Fruit fly (Drosophila melanogaster) whole organism, embryonic: ENCODE measurements around the gene DIP-alpha.

Experiments
- Adf1 ChIP-seq: fragments of 200-800 bp; sonication (Bioruptor generic); IDR thresholded peaks from 2 replicates; pipeline ENCODE4 v1.3.6; 2022; ENCODE audit warnings: missing biosample characterization, missing genetic modification characterization
- CG11085 ChIP-seq: fragments of 200-800 bp; sonication (Bioruptor generic); IDR thresholded peaks from 2 replicates; pipeline ENCODE4 v1.3.6; 2022; ENCODE audit warnings: missing biosample characterization, missing genetic modification characterization
- CG12104 ChIP-seq: fragments of 200-800 bp; sonication (Bioruptor generic); optimal IDR thresholded peaks from 3 replicates; lab custom pipeline; 2016; ENCODE audit warnings: missing biosample characterization, missing genetic modification characterization
- CG14710 ChIP-seq: fragments of 200-800 bp; sonication (Bioruptor generic); optimal IDR thresholded peaks from 3 replicates; lab custom pipeline; 2019; ENCODE audit warnings: missing biosample characterization, mild to moderate bottlenecking, missing genetic modification characterization, moderate library complexity
- CG15514 ChIP-seq: fragments of 200-800 bp; sonication (Bioruptor generic); optimal IDR thresholded peaks from 3 replicates; lab custom pipeline; 2017; ENCODE audit warnings: missing biosample characterization, missing genetic modification characterization, mild to moderate bottlenecking, moderate library complexity, missing genetic modification reagents
- CG2116 ChIP-seq: fragments of 200-800 bp; sonication (Bioruptor generic); optimal IDR thresholded peaks from 3 replicates; lab custom pipeline; 2018; ENCODE audit warnings: missing biosample characterization, mild to moderate bottlenecking, missing genetic modification characterization
- CG3163 ChIP-seq: fragments of 200-800 bp; sonication (Bioruptor generic); optimal IDR thresholded peaks from 3 replicates; lab custom pipeline; 2016; ENCODE audit warnings: missing biosample characterization, missing genetic modification characterization
- CG33213 ChIP-seq: fragments of 200-800 bp; sonication (Bioruptor generic); optimal IDR thresholded peaks from 3 replicates; lab custom pipeline; 2016; ENCODE audit warnings: missing biosample characterization, missing genetic modification characterization
- CG34376 ChIP-seq: fragments of 200-800 bp; sonication (Bioruptor generic); optimal IDR thresholded peaks from 2 replicates; lab custom pipeline; 2018; ENCODE audit warnings: missing biosample characterization, mild to moderate bottlenecking, missing genetic modification characterization
- CG34422 ChIP-seq: fragments of 200-800 bp; sonication (Bioruptor generic); IDR thresholded peaks from 3 replicates; pipeline ENCODE4 v1.3.6; 2022; ENCODE audit warnings: missing biosample characterization, missing genetic modification characterization
- CG4707 ChIP-seq: fragments of 200-800 bp; sonication (Bioruptor generic); optimal IDR thresholded peaks from 2 replicates; lab custom pipeline; 2018; ENCODE audit warnings: missing biosample characterization, mild to moderate bottlenecking, missing genetic modification characterization, moderate library complexity
- CG6175 ChIP-seq: fragments of 200-800 bp; sonication (Bioruptor generic); IDR thresholded peaks from 3 replicates; pipeline ENCODE4 v1.3.6; 2022; ENCODE audit warnings: missing biosample characterization, missing genetic modification characterization
- CG6683 ChIP-seq: fragments of 200-800 bp; sonication (Bioruptor generic); optimal IDR thresholded peaks from 2 replicates; lab custom pipeline; 2017; ENCODE audit warnings: missing biosample characterization, mild to moderate bottlenecking, missing genetic modification characterization, missing genetic modification reagents
- CG7987 ChIP-seq: fragments of 200-800 bp; sonication (Bioruptor generic); optimal IDR thresholded peaks from 2 replicates; lab custom pipeline; 2018; ENCODE audit warnings: missing biosample characterization, mild to moderate bottlenecking, missing genetic modification characterization, moderate library complexity
- CG8290 ChIP-seq, 3 experiments: fragments of 200-800 bp; sonication (Bioruptor generic); optimal IDR thresholded peaks; 2 replicates each; lab custom pipeline; 2016 to 2019; ENCODE audit warnings: missing biosample characterization in 3 of 3, missing genetic modification characterization in 3 of 3, mild to moderate bottlenecking in 2 of 3, moderate library complexity in 1 of 3
- CG9817 ChIP-seq: fragments of 200-800 bp; sonication (Bioruptor generic); optimal IDR thresholded peaks from 2 replicates; lab custom pipeline; 2018; ENCODE audit warnings: missing biosample characterization, mild to moderate bottlenecking, missing genetic modification characterization, moderate library complexity
- CHES-1-like ChIP-seq: fragments of 200-800 bp; sonication (Bioruptor generic); optimal IDR thresholded peaks from 2 replicates; lab custom pipeline; 2016; ENCODE audit warnings: missing biosample characterization, missing genetic modification characterization
- Camta ChIP-seq: fragments of 200-800 bp; sonication (Bioruptor generic); optimal IDR thresholded peaks from 2 replicates; lab custom pipeline; 2016; ENCODE audit warnings: missing biosample characterization, missing genetic modification characterization
- D19A ChIP-seq: fragments of 200-800 bp; optimal IDR thresholded peaks from 3 replicates; lab custom pipeline; 2019; ENCODE audit warnings: missing biosample characterization, mild to moderate bottlenecking, missing genetic modification characterization, moderate library complexity
- D19B ChIP-seq: fragments of 200-800 bp; sonication (Bioruptor generic); optimal IDR thresholded peaks from 2 replicates; lab custom pipeline; 2017; ENCODE audit warnings: missing biosample characterization, mild to moderate bottlenecking, missing genetic modification characterization
- Deaf1 ChIP-seq: fragments of 200-800 bp; optimal IDR thresholded peaks from 3 replicates; lab custom pipeline; 2019; ENCODE audit warnings: missing biosample characterization, mild to moderate bottlenecking, missing genetic modification characterization, moderate library complexity
- Dp ChIP-seq: fragments of 200-800 bp; sonication (Bioruptor generic); optimal IDR thresholded peaks from 2 replicates; lab custom pipeline; 2018; ENCODE audit warnings: missing biosample characterization, mild to moderate bottlenecking, missing genetic modification characterization, moderate library complexity
- Drgx ChIP-seq: fragments of 200-800 bp; sonication (Bioruptor generic); IDR thresholded peaks from 2 replicates; pipeline ENCODE4 v1.3.6; 2022; ENCODE audit warnings: missing biosample characterization, missing genetic modification characterization
- Ets97D ChIP-seq: fragments of 200-800 bp; sonication (Bioruptor generic); optimal IDR thresholded peaks from 3 replicates; lab custom pipeline; 2016; ENCODE audit warnings: missing biosample characterization, missing genetic modification characterization
- Gug ChIP-seq: fragments of 200-800 bp; sonication (Bioruptor generic); IDR thresholded peaks from 4 replicates; pipeline ENCODE4 v1.3.6; 2022; ENCODE audit warnings: missing biosample characterization, missing genetic modification characterization
- Mrtf ChIP-seq: fragments of 200-800 bp; sonication (Bioruptor generic); IDR thresholded peaks from 3 replicates; pipeline ENCODE4 v1.3.6; 2022; ENCODE audit warnings: missing biosample characterization, missing genetic modification characterization
- Myb ChIP-seq: fragments of 200-800 bp; sonication (Bioruptor generic); optimal IDR thresholded peaks from 2 replicates; lab custom pipeline; 2016; ENCODE audit warnings: missing biosample characterization, missing genetic modification characterization
- PHDP ChIP-seq: fragments of 200-800 bp; sonication (Bioruptor generic); optimal IDR thresholded peaks from 3 replicates; lab custom pipeline; 2018; ENCODE audit warnings: missing biosample characterization, mild to moderate bottlenecking, missing genetic modification characterization, moderate library complexity
- Poxn ChIP-seq: fragments of 200-800 bp; sonication (Bioruptor generic); IDR thresholded peaks from 2 replicates; pipeline ENCODE4 v1.3.6; 2022; ENCODE audit warnings: missing biosample characterization, missing genetic modification characterization
- Ravus ChIP-seq: fragments of 200-800 bp; sonication (Bioruptor generic); IDR thresholded peaks from 2 replicates; pipeline ENCODE4 v1.3.6; 2022; ENCODE audit warnings: missing biosample characterization, missing genetic modification characterization
- Rx ChIP-seq: fragments of 200-800 bp; sonication (Bioruptor generic); IDR thresholded peaks from 2 replicates; pipeline ENCODE4 v1.3.6; 2022; ENCODE audit warnings: missing biosample characterization, missing genetic modification characterization
- Spps ChIP-seq: fragments of 200-800 bp; sonication (Bioruptor generic); optimal IDR thresholded peaks from 2 replicates; lab custom pipeline; 2018; ENCODE audit warnings: missing biosample characterization, mild to moderate bottlenecking, missing genetic modification characterization
- TFAM ChIP-seq: fragments of 200-800 bp; sonication (Bioruptor generic); optimal IDR thresholded peaks from 2 replicates; lab custom pipeline; 2017; ENCODE audit warnings: missing biosample characterization, missing genetic modification characterization, inconsistent platforms
- Tbp ChIP-seq: fragments of >200 bp; optimal IDR thresholded peaks from 2 replicates; lab custom pipeline; 2018; ENCODE audit warnings: missing biosample characterization, missing genetic modification characterization
- amos ChIP-seq: fragments of 200-800 bp; sonication (Bioruptor generic); IDR thresholded peaks from 2 replicates; pipeline ENCODE4 v1.3.6; 2022; ENCODE audit warnings: missing biosample characterization, missing genetic modification characterization; ENCODE audit not compliant: partially characterized antibody
- az2 ChIP-seq: fragments of 200-800 bp; sonication (Bioruptor generic); optimal IDR thresholded peaks from 3 replicates; lab custom pipeline; 2016; ENCODE audit warnings: missing biosample characterization, missing genetic modification characterization
- br ChIP-seq: fragments of >200 bp; optimal IDR thresholded peaks from 2 replicates; lab custom pipeline; 2017
- cwo ChIP-seq: fragments of 200-800 bp; sonication (Bioruptor generic); optimal IDR thresholded peaks from 3 replicates; lab custom pipeline; 2017; ENCODE audit warnings: missing biosample characterization, missing genetic modification characterization, mild to moderate bottlenecking, moderate library complexity, missing genetic modification reagents
- danr ChIP-seq: fragments of 200-800 bp; sonication (Bioruptor generic); IDR thresholded peaks from 2 replicates; pipeline ENCODE4 v1.3.6; 2022; ENCODE audit warnings: missing biosample characterization, missing genetic modification characterization
- fd96Cb ChIP-seq: fragments of 200-800 bp; sonication (Bioruptor generic); optimal IDR thresholded peaks from 2 replicates; lab custom pipeline; 2018; ENCODE audit warnings: missing biosample characterization, mild to moderate bottlenecking, missing genetic modification characterization, moderate library complexity
- fru ChIP-seq: fragments of >200 bp; optimal IDR thresholded peaks from 2 replicates; lab custom pipeline; 2017
- gcm ChIP-seq: fragments of 200-800 bp; sonication (Bioruptor generic); optimal IDR thresholded peaks from 2 replicates; lab custom pipeline; 2019; ENCODE audit warnings: missing biosample characterization, mild to moderate bottlenecking, missing genetic modification characterization, moderate library complexity
- gfzf ChIP-seq: fragments of 200-800 bp; sonication (Bioruptor generic); optimal IDR thresholded peaks from 2 replicates; lab custom pipeline; 2016; ENCODE audit warnings: missing biosample characterization, mild to moderate bottlenecking, missing genetic modification characterization, moderate library complexity
- h ChIP-seq: fragments of >200 bp; optimal IDR thresholded peaks from 2 replicates; lab custom pipeline; 2017
- klu ChIP-seq: fragments of 200-800 bp; sonication (Bioruptor generic); IDR thresholded peaks from 2 replicates; pipeline ENCODE4 v1.3.6; 2022; ENCODE audit warnings: missing biosample characterization, missing genetic modification characterization
- mam ChIP-seq: fragments of 200-800 bp; sonication (Bioruptor generic); optimal IDR thresholded peaks from 3 replicates; lab custom pipeline; 2016; ENCODE audit warnings: missing biosample characterization, missing genetic modification characterization
- pros ChIP-seq: fragments of 200-800 bp; sonication (Bioruptor generic); optimal IDR thresholded peaks from 3 replicates; lab custom pipeline; 2019; ENCODE audit warnings: missing biosample characterization, mild to moderate bottlenecking, missing genetic modification characterization, moderate library complexity
- run ChIP-seq: fragments of 200-800 bp; sonication (Bioruptor generic); optimal IDR thresholded peaks from 3 replicates; lab custom pipeline; 2018; ENCODE audit warnings: missing biosample characterization, mild to moderate bottlenecking, missing genetic modification characterization
- seq ChIP-seq: fragments of 200-800 bp; sonication (Bioruptor generic); IDR thresholded peaks from 2 replicates; pipeline ENCODE4 v1.3.6; 2022; ENCODE audit warnings: missing biosample characterization, missing genetic modification characterization
- sqz ChIP-seq: fragments of 200-800 bp; sonication (Bioruptor generic); optimal IDR thresholded peaks from 3 replicates; lab custom pipeline; 2018; ENCODE audit warnings: missing biosample characterization, mild to moderate bottlenecking, missing genetic modification characterization
- sug ChIP-seq: fragments of 200-800 bp; optimal IDR thresholded peaks from 2 replicates; lab custom pipeline; 2019; ENCODE audit warnings: missing biosample characterization, mild to moderate bottlenecking, missing genetic modification characterization, moderate library complexity
- twi ChIP-seq: fragments of 200-800 bp; optimal IDR thresholded peaks from 2 replicates; lab custom pipeline; 2019; ENCODE audit warnings: missing biosample characterization, mild to moderate bottlenecking, missing genetic modification characterization, moderate library complexity

Gene DIP-alpha

DNA sequence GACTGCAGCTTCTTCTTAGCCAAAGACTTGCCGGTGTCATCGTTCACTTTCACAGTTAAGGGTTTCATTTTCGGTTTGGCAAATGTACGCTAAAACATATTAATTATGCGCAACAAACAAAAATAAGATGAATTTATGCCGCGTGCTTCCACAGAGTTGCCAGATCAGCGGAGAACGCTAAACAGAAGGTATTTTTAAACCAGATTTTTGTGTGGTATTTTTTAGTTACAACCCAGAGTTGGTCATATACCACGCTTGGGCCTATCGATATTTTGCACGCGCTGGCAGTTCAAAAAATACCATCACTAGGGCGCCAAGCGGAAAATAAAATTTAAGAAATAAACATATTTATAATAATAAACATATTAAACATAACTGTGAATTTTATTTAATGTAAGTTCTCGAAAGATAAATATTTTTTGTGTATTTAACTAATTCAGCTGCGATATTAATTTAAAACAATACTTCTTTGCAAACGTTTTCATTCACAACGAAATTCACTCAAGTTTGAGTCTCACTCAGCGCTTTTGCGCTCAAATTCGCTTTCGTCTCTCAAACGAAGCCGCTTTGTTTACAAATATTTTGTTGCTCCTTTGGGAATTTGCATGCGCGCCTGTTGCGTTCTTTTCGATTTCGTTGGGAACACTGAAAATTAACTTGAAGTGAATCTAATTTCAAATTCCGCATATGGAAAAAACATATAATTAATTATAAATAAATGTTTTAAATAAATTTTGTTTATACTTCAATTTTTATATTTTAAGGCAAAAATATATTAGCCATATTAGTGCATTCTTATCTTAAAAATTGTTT is 2.2 kb upstream of the DIP-alpha start, which contains the start of gene CG2875 (continued):
- TF ChIP-seq D19B (GFP tag; lab: Kevin White, UChicago), result no peak
- peak; percentile 3 for TF ChIP-seq CG33213 (GFP tag; lab: Kevin White, UChicago)
- no peak for TF ChIP-seq fru (lab: Kevin White, UChicago)
- TF ChIP-seq klu, result no peak
- no peak for TF ChIP-seq CG34376 (GFP tag; lab: Kevin White, UChicago)
- TF ChIP-seq CG11085 (GFP tag; lab: Robert Waterston, UW), result no peak
- TF ChIP-seq CG7987 (GFP tag; lab: Kevin White, UChicago), result no peak
- TF ChIP-seq Mrtf (GFP tag; lab: Robert Waterston, UW), result no peak
- TF ChIP-seq CG2116 (GFP tag; lab: Kevin White, UChicago), result peak; percentile 80
- TF ChIP-seq gcm (GFP tag; lab: Kevin White, UChicago), result no peak
- TF ChIP-seq CG4707 (GFP tag; lab: Kevin White, UChicago), result no peak
- TF ChIP-seq danr (GFP tag; lab: Robert Waterston, UW), result no peak
- TF ChIP-seq CG8290 (GFP tag; optimal IDR thresholded peaks at IDR 0.05; lab: Kevin White, UChicago), result no peak
- peak in 1 of 2 experiments; percentile 32 for TF ChIP-seq CG8290 (tag; optimal IDR thresholded peaks at IDR 0.05; lab: Kevin White, UChicago)
- no peak for TF ChIP-seq cwo (GFP tag; lab: Kevin White, UChicago)
- TF ChIP-seq twi (tag; lab: Kevin White, UChicago), result no peak
- TF ChIP-seq CG6683 (GFP tag; lab: Kevin White, UChicago), result no peak
- no peak for TF ChIP-seq mam (GFP tag; lab: Kevin White, UChicago)
- TF ChIP-seq fd96Cb (tag; lab: Kevin White, UChicago), result no peak
- TF ChIP-seq CG6175 (GFP tag; lab: Robert Waterston, UW), result no peak
- TF ChIP-seq TFAM (GFP tag; lab: Kevin White, UChicago), result no peak
- TF ChIP-seq pros (GFP tag; lab: Kevin White, UChicago), result no peak
- no peak for TF ChIP-seq Spps (tag; lab: Kevin White, UChicago)
- no peak for TF ChIP-seq br
- TF ChIP-seq Poxn (GFP tag; lab: Robert Waterston, UW), result no peak
- TF ChIP-seq az2 (GFP tag; lab: Kevin White, UChicago), result no peak
- no peak for TF ChIP-seq Gug (GFP tag; lab: Robert Waterston, UW)
- TF ChIP-seq h (lab: Kevin White, UChicago), result no peak
- TF ChIP-seq seq (GFP tag; lab: Robert Waterston, UW), result no peak
- TF ChIP-seq Camta (GFP tag; lab: Kevin White, UChicago), result no peak
- no peak for TF ChIP-seq Drgx (GFP tag; lab: Robert Waterston, UW)
- peak; percentile 50 for TF ChIP-seq CG14710 (tag; lab: Kevin White, UChicago)
- TF ChIP-seq CG34422, result no peak
- no peak for TF ChIP-seq Rx (GFP tag; lab: Robert Waterston, UW)
- TF ChIP-seq Adf1, result no peak
- no peak for TF ChIP-seq run (tag; lab: Kevin White, UChicago)

DNA sequence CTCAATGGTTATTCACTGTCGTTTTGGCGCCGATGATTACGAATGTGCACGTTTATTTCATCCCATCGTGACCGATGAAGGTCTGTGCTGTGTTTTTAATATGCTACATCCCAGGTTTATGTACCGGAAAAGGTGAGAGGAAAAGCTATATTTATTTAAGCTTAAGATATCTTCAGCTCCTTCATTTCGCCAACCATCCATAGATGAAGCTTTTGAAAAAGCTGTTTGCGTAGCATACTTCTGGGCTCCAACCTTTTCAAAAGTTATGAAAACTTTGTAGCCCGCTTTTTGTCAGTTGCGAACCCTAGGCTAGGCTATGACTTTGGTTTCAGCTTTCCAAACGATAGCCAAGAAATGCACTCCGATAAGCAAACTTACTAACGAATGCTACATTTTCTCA is 1.2 kb downstream of the DIP-alpha start:
- peak; percentile 53 for TF ChIP-seq gfzf
- peak; percentile 41; the same call in 1 of the 2 replicates for TF ChIP-seq amos (GFP tag; lab: Robert Waterston, UW)
- no peak for TF ChIP-seq D19A (tag; lab: Kevin White, UChicago)
- no peak for TF ChIP-seq CHES-1-like (GFP tag; lab: Kevin White, UChicago)
- no peak for TF ChIP-seq CG9817 (tag; lab: Kevin White, UChicago)
- TF ChIP-seq CG15514 (GFP tag; lab: Kevin White, UChicago), result peak; percentile 20
- no peak for TF ChIP-seq Tbp (GFP tag; lab: Kevin White, UChicago)
- TF ChIP-seq CG3163, result no peak
- no peak for TF ChIP-seq Deaf1
- TF ChIP-seq PHDP (tag; lab: Kevin White, UChicago), result no peak
- TF ChIP-seq Myb (GFP tag; lab: Kevin White, UChicago), result no peak
- no peak for TF ChIP-seq CG12104
- peak; percentile 29 for TF ChIP-seq Ets97D (GFP tag; lab: Kevin White, UChicago)
- TF ChIP-seq sug (tag; lab: Kevin White, UChicago), result peak; percentile 5
- TF ChIP-seq Ravus (GFP tag; lab: Robert Waterston, UW), result no peak
- no peak for TF ChIP-seq sqz (GFP tag; lab: Kevin White, UChicago)
- TF ChIP-seq Dp (GFP tag; lab: Kevin White, UChicago), result peak; percentile 67
